Worm (Caenorhabditis elegans) whole organism, L2 larva: ENCODE data around the gene hrpu-1.
A peak's percentile ranks its signal among the peaks of the same experiment; 100 is the strongest.
"Not testable (repeated sequence)": the region's sequence is repeated elsewhere in the genome, so short reads cannot be mapped to it uniquely, and the experiment has no call there.

ENCODE experiments used
- C34F6.9 ChIP-seq: fragments of 150-350 bp; optimal IDR thresholded peaks from 2 replicates; lab custom pipeline; 2014; ENCODE audit warnings: missing biosample characterization, missing genetic modification characterization
- F13H6.1 ChIP-seq: sonication (generic microtip); optimal IDR thresholded peaks from 2 replicates; lab custom pipeline; 2016; ENCODE audit warnings: missing genetic modification characterization, missing compliant biosample characterization
- R02D3.7 ChIP-seq: fragments of 150-350 bp; optimal IDR thresholded peaks from 2 replicates; lab custom pipeline; 2014; ENCODE audit warnings: missing biosample characterization, missing genetic modification characterization
- Y55F3AM.14 ChIP-seq: fragments of 200-800 bp; sonication (Bioruptor generic); optimal IDR thresholded peaks from 2 replicates; lab custom pipeline; 2018; ENCODE audit warnings: mild to moderate bottlenecking, missing genetic modification characterization, missing compliant biosample characterization
- aly-2 ChIP-seq: fragments of 150-350 bp; optimal IDR thresholded peaks from 2 replicates; lab custom pipeline; 2014; ENCODE audit warnings: missing biosample characterization, missing genetic modification characterization
- ama-1 ChIP-seq: fragments of 150-350 bp; optimal IDR thresholded peaks from 2 replicates; lab custom pipeline; 2018; ENCODE audit warnings: inconsistent platforms
- blmp-1 ChIP-seq: sonication (generic microtip); optimal IDR thresholded peaks from 2 replicates; lab custom pipeline; 2017; ENCODE audit warnings: missing genetic modification characterization, mild to moderate bottlenecking, missing compliant biosample characterization, antibody characterized with exemption, moderate library complexity; ENCODE audit not compliant: insufficient read depth
- ceh-16 ChIP-seq: fragments of 150-350 bp; optimal IDR thresholded peaks from 2 replicates; lab custom pipeline; 2014; ENCODE audit warnings: missing biosample characterization, missing genetic modification characterization
- ceh-82 ChIP-seq: fragments of 150-350 bp; optimal IDR thresholded peaks from 2 replicates; lab custom pipeline; 2014; ENCODE audit warnings: missing biosample characterization, missing genetic modification characterization
- crh-2 ChIP-seq: sonication (generic microtip); optimal IDR thresholded peaks from 2 replicates; lab custom pipeline; 2017; ENCODE audit warnings: missing biosample characterization, missing genetic modification characterization
- egl-27 ChIP-seq: sonication (generic microtip); optimal IDR thresholded peaks from 3 replicates; lab custom pipeline; 2017; ENCODE audit warnings: missing biosample characterization, missing genetic modification reagents, missing genetic modification characterization
- elt-3 ChIP-seq: sonication (generic microtip); optimal IDR thresholded peaks from 2 replicates; lab custom pipeline; 2017; ENCODE audit warnings: missing biosample characterization, missing genetic modification characterization
- fos-1 ChIP-seq: fragments of 150-350 bp; optimal IDR thresholded peaks from 2 replicates; lab custom pipeline; 2014; ENCODE audit warnings: missing biosample characterization, missing genetic modification characterization
- gmeb-1 ChIP-seq: fragments of 150-350 bp; optimal IDR thresholded peaks from 2 replicates; lab custom pipeline; 2014; ENCODE audit warnings: missing biosample characterization, missing genetic modification characterization
- lin-11 ChIP-seq: fragments of 150-350 bp; sonication (generic microtip); optimal IDR thresholded peaks from 2 replicates; lab custom pipeline; 2014; ENCODE audit warnings: missing biosample characterization, missing genetic modification characterization, inconsistent platforms, mixed read lengths
- lin-13 ChIP-seq: fragments of 150-350 bp; optimal IDR thresholded peaks from 2 replicates; lab custom pipeline; 2014; ENCODE audit warnings: missing biosample characterization, missing genetic modification reagents, missing genetic modification characterization
- lin-39 ChIP-seq: fragments of 150-350 bp; optimal IDR thresholded peaks from 2 replicates; lab custom pipeline; 2014; ENCODE audit warnings: missing biosample characterization, missing genetic modification reagents, missing genetic modification characterization
- lsy-2 ChIP-seq, 2 experiments: fragments of 150-350 bp in 1 of 2; sonication (generic microtip) in 1 of 2; optimal IDR thresholded peaks; 2 replicates each; lab custom pipeline; 2014 to 2017; ENCODE audit warnings: missing biosample characterization in 2 of 2, missing genetic modification characterization in 2 of 2
- mab-5 ChIP-seq: fragments of 150-350 bp; optimal IDR thresholded peaks from 2 replicates; lab custom pipeline; 2014; ENCODE audit warnings: missing biosample characterization, missing genetic modification characterization
- nhr-10 ChIP-seq: sonication (generic microtip); optimal IDR thresholded peaks from 2 replicates; lab custom pipeline; 2017; ENCODE audit warnings: missing biosample characterization, missing genetic modification characterization
- nhr-129 ChIP-seq: fragments of 150-350 bp; optimal IDR thresholded peaks from 2 replicates; lab custom pipeline; 2014; ENCODE audit warnings: missing biosample characterization, missing genetic modification characterization
- nhr-21 ChIP-seq: fragments of 150-350 bp; optimal IDR thresholded peaks from 2 replicates; lab custom pipeline; 2014; ENCODE audit warnings: missing biosample characterization, missing genetic modification characterization
- nhr-23 ChIP-seq: fragments of 150-350 bp; optimal IDR thresholded peaks from 2 replicates; lab custom pipeline; 2014; ENCODE audit warnings: missing biosample characterization, missing genetic modification reagents, missing genetic modification characterization
- nhr-25 ChIP-seq: fragments of 150-350 bp; sonication (generic microtip); optimal IDR thresholded peaks from 3 replicates; lab custom pipeline; 2014; ENCODE audit warnings: missing biosample characterization, missing genetic modification characterization
- nhr-6 ChIP-seq: fragments of 150-350 bp; optimal IDR thresholded peaks from 2 replicates; lab custom pipeline; 2014; ENCODE audit warnings: missing biosample characterization, missing genetic modification characterization
- peb-1 ChIP-seq: fragments of 150-350 bp; optimal IDR thresholded peaks from 2 replicates; lab custom pipeline; 2014; ENCODE audit warnings: missing biosample characterization, missing genetic modification characterization
- sem-4 ChIP-seq: fragments of 150-350 bp; optimal IDR thresholded peaks from 2 replicates; lab custom pipeline; 2014; ENCODE audit warnings: missing biosample characterization, missing genetic modification reagents, missing genetic modification characterization
- sma-3 ChIP-seq: sonication (generic microtip); optimal IDR thresholded peaks from 2 replicates; lab custom pipeline; 2016; ENCODE audit warnings: missing genetic modification reagents, missing genetic modification characterization, missing compliant biosample characterization
- sma-9 ChIP-seq, 2 experiments: fragments of 150-350 bp in 1 of 2; sonication (generic microtip) in 1 of 2; optimal IDR thresholded peaks; 2 replicates each; lab custom pipeline; 2014 to 2016; ENCODE audit warnings: missing genetic modification characterization in 2 of 2, mild to moderate bottlenecking in 1 of 2, missing biosample characterization in 1 of 2, missing compliant biosample characterization in 1 of 2, missing genetic modification reagents in 1 of 2, moderate library complexity in 1 of 2
- snpc-4 ChIP-seq: fragments of 150-350 bp; optimal IDR thresholded peaks from 2 replicates; lab custom pipeline; 2014; ENCODE audit warnings: missing biosample characterization, missing genetic modification characterization
- unc-55 ChIP-seq: fragments of 150-350 bp; sonication (generic microtip); optimal IDR thresholded peaks from 3 replicates; lab custom pipeline; 2014; ENCODE audit warnings: missing biosample characterization, missing genetic modification reagents, missing genetic modification characterization
- unc-62 ChIP-seq: fragments of 150-350 bp; optimal IDR thresholded peaks from 2 replicates; lab custom pipeline; 2014; ENCODE audit warnings: missing biosample characterization, missing genetic modification reagents, missing genetic modification characterization
- zag-1 ChIP-seq: fragments of 150-350 bp; optimal IDR thresholded peaks from 2 replicates; lab custom pipeline; 2014; ENCODE audit warnings: missing biosample characterization, missing genetic modification characterization
- ztf-1 ChIP-seq: fragments of 200-800 bp; sonication (Bioruptor generic); conservative IDR thresholded peaks from 2 replicates; pipeline ENCODE4 v1.3.6; 2022; ENCODE audit warnings: missing genetic modification characterization, missing compliant biosample characterization
- ztf-4 ChIP-seq: fragments of 150-350 bp; optimal IDR thresholded peaks from 2 replicates; lab custom pipeline; 2014; ENCODE audit warnings: missing biosample characterization, missing genetic modification characterization

hrpu-1 gene

DNA sequence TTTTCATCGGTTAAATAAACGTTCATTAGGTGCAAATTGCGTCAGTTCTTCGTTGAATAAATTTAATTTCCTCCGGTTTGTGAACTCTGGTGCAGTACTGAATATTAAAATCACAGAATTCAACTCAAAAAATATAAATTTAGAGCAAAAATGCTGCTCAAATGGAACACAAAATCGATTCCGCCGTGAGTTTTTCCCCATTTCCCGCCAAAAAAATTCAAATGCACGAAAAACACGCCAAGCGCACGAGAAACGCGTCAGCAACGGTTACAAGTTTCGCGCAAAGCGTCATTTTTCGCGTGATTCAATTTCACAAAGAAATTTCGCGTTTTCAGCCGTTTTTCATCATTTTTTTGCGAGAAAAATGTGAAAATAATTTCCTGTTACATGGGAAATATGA, at the start of gene hrpu-1:
hrpu-1 (plus strand) TSS at position 140 of the 400 bp plus-strand sequence.
- TF ChIP-seq R02D3.7 (tag; lab: Kevin White, UChicago): no peak
- peak; percentile 46 for TF ChIP-seq ama-1 (lab: Kevin White, UChicago)
- TF ChIP-seq ceh-82: no peak
- TF ChIP-seq zag-1 (tag; lab: Kevin White, UChicago): peak; percentile 47
- peak; percentile 71 for TF ChIP-seq nhr-21
- TF ChIP-seq sem-4: peak; percentile 7
- no peak for TF ChIP-seq Y55F3AM.14 (GFP tag; lab: Kevin White, UChicago)
- peak; percentile 96 for TF ChIP-seq nhr-129 (tag; lab: Kevin White, UChicago)
- TF ChIP-seq mab-5 (tag; lab: Kevin White, UChicago): peak; percentile 10
- TF ChIP-seq F13H6.1: peak; percentile 63
- TF ChIP-seq lin-11: peak; percentile 55
- TF ChIP-seq lin-13 (GFP tag; lab: Kevin White, UChicago): peak; percentile 84
- TF ChIP-seq ztf-1: no peak
- peak; percentile 64 for TF ChIP-seq sma-9 (GFP tag; optimal IDR thresholded peaks at IDR 0.05; lab: Kevin White, UChicago)
- TF ChIP-seq sma-9 (tag; optimal IDR thresholded peaks at IDR 0.05; lab: Kevin White, UChicago): no peak
- no peak for TF ChIP-seq egl-27
- TF ChIP-seq fos-1 (tag; lab: Kevin White, UChicago): peak; percentile 44
- TF ChIP-seq elt-3 (tag; lab: Kevin White, UChicago): no peak
- peak; percentile 12 for TF ChIP-seq nhr-6 (tag; lab: Kevin White, UChicago)
- TF ChIP-seq snpc-4 (tag; lab: Kevin White, UChicago): peak; percentile 53
- no peak for TF ChIP-seq blmp-1 (tag; lab: Kevin White, UChicago)
- peak; percentile 81 for TF ChIP-seq unc-55 (GFP tag; lab: Kevin White, UChicago)
- peak; percentile 65 for TF ChIP-seq ztf-4 (tag; lab: Kevin White, UChicago)
- peak; percentile 57 for TF ChIP-seq sma-3
- TF ChIP-seq crh-2: peak; percentile 81
- TF ChIP-seq gmeb-1 (tag; lab: Kevin White, UChicago): peak; percentile 94
- peak; percentile 81 for TF ChIP-seq nhr-25 (tag; lab: Kevin White, UChicago)
- TF ChIP-seq C34F6.9: peak; percentile 95
- peak; percentile 86 to 90 for TF ChIP-seq lsy-2 (tag; optimal IDR thresholded peaks at IDR 0.05; lab: Kevin White, UChicago)

DNA sequence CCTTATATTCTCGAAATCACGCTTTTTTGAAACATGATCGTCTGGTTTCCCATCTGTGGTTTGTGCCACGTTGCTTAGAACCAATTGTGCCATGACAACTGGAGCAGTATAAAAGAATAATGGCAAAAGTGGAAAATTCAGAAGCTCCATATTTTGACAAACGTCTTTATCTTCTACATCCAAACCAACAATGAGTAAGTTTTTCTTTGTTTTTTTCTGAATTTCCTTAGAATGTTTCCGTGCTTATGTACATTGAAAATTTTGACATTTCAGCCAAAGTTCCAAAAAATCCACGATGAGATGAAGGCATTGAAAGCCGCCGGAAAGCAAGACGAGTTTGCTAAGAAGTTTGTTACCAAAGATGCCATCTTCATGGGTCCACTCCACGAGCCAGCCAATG, 32.9 kb upstream of the hrpu-1 start, which contains the start of gene Y41E3.6:
Y41E3.6 (plus strand) TSS at position 301 of the 400 bp plus-strand sequence.
- not testable (repeated sequence) for TF ChIP-seq nhr-129 (tag; lab: Kevin White, UChicago); nhr-23 (tag; lab: Kevin White, UChicago); C34F6.9

- TF ChIP-seq lsy-2 (tag; optimal IDR thresholded peaks at IDR 0.05; lab: Kevin White, UChicago) (no peak), zag-1 (tag; lab: Kevin White, UChicago) (no peak), ceh-16 (tag; lab: Kevin White, UChicago) (no peak), lin-13 (GFP tag; lab: Kevin White, UChicago) (no peak), aly-2 (tag; lab: Kevin White, UChicago) (no peak), nhr-23 (tag; lab: Kevin White, UChicago) (no peak)
Observed at ce11 chrIV:15008200-15008599, 31.2 kb upstream of the hrpu-1 start.

- TF ChIP-seq peb-1 (tag; lab: Kevin White, UChicago) (no peak), sma-9 (GFP tag; optimal IDR thresholded peaks at IDR 0.05; lab: Kevin White, UChicago) (no peak), sma-9 (tag; optimal IDR thresholded peaks at IDR 0.05; lab: Kevin White, UChicago) (no peak), lsy-2 (tag; optimal IDR thresholded peaks at IDR 0.05; lab: Kevin White, UChicago) (no peak), unc-62 (no peak), ztf-4 (tag; lab: Kevin White, UChicago) (no peak), lin-39 (tag; lab: Kevin White, UChicago) (no peak), ama-1 (lab: Kevin White, UChicago) (no peak), C34F6.9 (no peak), nhr-10 (no peak)
Observed at ce11 chrIV:15011169-15011568, 28.2 kb upstream of the hrpu-1 start.
